Fruit fly (Drosophila melanogaster) whole organism, wandering third instar larva: ENCODE data around the gene RfC38.

Source experiments
- CG32264 ChIP-seq: fragments of 200-800 bp; sonication (Bioruptor generic); optimal IDR thresholded peaks from 2 replicates; lab custom pipeline; 2016; ENCODE audit warnings: missing biosample characterization, missing genetic modification characterization
- CG9705 ChIP-seq: fragments of 200-800 bp; sonication (Bioruptor generic); optimal IDR thresholded peaks from 2 replicates; lab custom pipeline; 2018; ENCODE audit warnings: missing biosample characterization, mild to moderate bottlenecking, missing genetic modification characterization
- CrebA ChIP-seq: fragments of 200-800 bp; sonication (Bioruptor generic); optimal IDR thresholded peaks from 2 replicates; lab custom pipeline; 2016; ENCODE audit warnings: missing biosample characterization, mild to moderate bottlenecking, missing genetic modification characterization, borderline replicate concordance
- Dif ChIP-seq: fragments of 200-275, 200-300 bp; sonication (Bioruptor generic); optimal IDR thresholded peaks from 2 replicates; lab custom pipeline; 2018; ENCODE audit warnings: missing biosample characterization, missing genetic modification characterization; ENCODE audit not compliant: partially characterized antibody
- GATAd ChIP-seq: sonication (Bioruptor generic); optimal IDR thresholded peaks from 2 replicates; lab custom pipeline; 2016; ENCODE audit warnings: missing biosample characterization, missing genetic modification characterization
- Hr78 ChIP-seq: fragments of >200 bp; optimal IDR thresholded peaks from 2 replicates; lab custom pipeline; 2017; ENCODE audit warnings: missing biosample characterization, missing genetic modification characterization
- Hr83 ChIP-seq: fragments of 200-300 bp; sonication (Bioruptor generic); optimal IDR thresholded peaks from 2 replicates; lab custom pipeline; 2016; ENCODE audit warnings: missing biosample characterization, mild to moderate bottlenecking, missing genetic modification characterization, moderate library complexity; ENCODE audit not compliant: poor library complexity, severe bottlenecking
- Jra ChIP-seq: sonication (Bioruptor generic); optimal IDR thresholded peaks from 2 replicates; lab custom pipeline; 2016; ENCODE audit warnings: missing biosample characterization, missing genetic modification characterization
- Mio ChIP-seq: sonication (Bioruptor generic); optimal IDR thresholded peaks from 2 replicates; lab custom pipeline; 2016; ENCODE audit warnings: missing biosample characterization, missing genetic modification characterization
- Myc ChIP-seq: fragments of >200 bp; optimal IDR thresholded peaks from 2 replicates; lab custom pipeline; 2017
- N ChIP-seq: fragments of >200 bp; optimal IDR thresholded peaks from 2 replicates; lab custom pipeline; 2018; ENCODE audit warnings: missing biosample characterization, missing external identifiers, missing genetic modification characterization
- Rel ChIP-seq, 2 experiments: fragments of 200-800 bp; sonication (Bioruptor generic) in 1 of 2; optimal IDR thresholded peaks; 2 replicates in 1 of 2; 3 replicates in 1 of 2; lab custom pipeline; 2016 to 2019; ENCODE audit warnings: mild to moderate bottlenecking in 2 of 2, missing biosample characterization in 2 of 2, missing genetic modification characterization in 2 of 2, moderate library complexity in 1 of 2
- Sp1 ChIP-seq: fragments of 200-800 bp; sonication (Bioruptor generic); optimal IDR thresholded peaks from 3 replicates; lab custom pipeline; 2019; ENCODE audit warnings: missing biosample characterization, mild to moderate bottlenecking, missing genetic modification characterization, moderate library complexity
- Vsx2 ChIP-seq: fragments of 200-300, 225-300 bp; sonication (Bioruptor generic); optimal IDR thresholded peaks from 2 replicates; lab custom pipeline; 2018; ENCODE audit warnings: missing biosample characterization, missing genetic modification characterization; ENCODE audit not compliant: partially characterized antibody
- br ChIP-seq: fragments of 200-800 bp; sonication (Bioruptor generic); optimal IDR thresholded peaks from 2 replicates; lab custom pipeline; 2016; ENCODE audit warnings: missing biosample characterization, missing genetic modification characterization
- dl ChIP-seq, 2 experiments: fragments of 175-275, 200-275 bp in 1 of 2; fragments of 200-275 bp in 1 of 2; sonication (Bioruptor generic); optimal IDR thresholded peaks; lab custom pipeline; 2018; ENCODE audit warnings: mild to moderate bottlenecking in 2 of 2, missing biosample characterization in 2 of 2, missing genetic modification characterization in 2 of 2, moderate library complexity in 2 of 2; ENCODE audit not compliant: partially characterized antibody in 2 of 2, insufficient read depth in 1 of 2
- dmrt93B ChIP-seq: fragments of 200-800 bp; sonication (Bioruptor generic); optimal IDR thresholded peaks from 2 replicates; lab custom pipeline; 2018; ENCODE audit warnings: missing biosample characterization, mild to moderate bottlenecking, missing genetic modification characterization
- dsf ChIP-seq: sonication (Bioruptor generic); optimal IDR thresholded peaks from 2 replicates; lab custom pipeline; 2016; ENCODE audit warnings: missing biosample characterization, missing genetic modification characterization, borderline replicate concordance
- ey ChIP-seq: fragments of 200-800 bp; sonication (Bioruptor generic); optimal IDR thresholded peaks from 2 replicates; lab custom pipeline; 2016; ENCODE audit warnings: missing biosample characterization, missing genetic modification characterization
- foxo ChIP-seq, 2 experiments: fragments of 200-800 bp; sonication (Bioruptor generic); optimal IDR thresholded peaks; 2 replicates in 1 of 2; 3 replicates in 1 of 2; lab custom pipeline; 2016 to 2017; ENCODE audit warnings: missing biosample characterization in 2 of 2, missing genetic modification characterization in 2 of 2
- h ChIP-seq: fragments of 200-800 bp; sonication (Bioruptor generic); optimal IDR thresholded peaks from 3 replicates; lab custom pipeline; 2016; ENCODE audit warnings: missing biosample characterization, mild to moderate bottlenecking, missing genetic modification characterization
- jim ChIP-seq: fragments of 175-275, 200-325 bp; sonication (Bioruptor generic); optimal IDR thresholded peaks from 2 replicates; lab custom pipeline; 2016; ENCODE audit warnings: missing biosample characterization, mild to moderate bottlenecking, missing genetic modification characterization
- lola ChIP-seq: fragments of >200 bp; optimal IDR thresholded peaks from 2 replicates; lab custom pipeline; 2017; ENCODE audit warnings: missing biosample characterization, missing genetic modification characterization
- pan ChIP-seq: fragments of >200 bp; optimal IDR thresholded peaks from 2 replicates; lab custom pipeline; 2017
- psq ChIP-seq: fragments of 200-800 bp; sonication (Bioruptor generic); optimal IDR thresholded peaks from 3 replicates; lab custom pipeline; 2017; ENCODE audit warnings: missing biosample characterization, mild to moderate bottlenecking, missing genetic modification characterization, moderate library complexity
- rgr ChIP-seq: fragments of 200-800 bp; sonication (Bioruptor generic); optimal IDR thresholded peaks from 3 replicates; lab custom pipeline; 2016; ENCODE audit warnings: missing biosample characterization, mild to moderate bottlenecking, missing genetic modification characterization
- sage ChIP-seq: fragments of 200-800 bp; sonication (Bioruptor generic); optimal IDR thresholded peaks from 2 replicates; lab custom pipeline; 2016; ENCODE audit warnings: missing biosample characterization, mild to moderate bottlenecking, missing genetic modification characterization
- tai ChIP-seq: sonication (Bioruptor generic); optimal IDR thresholded peaks from 2 replicates; lab custom pipeline; 2016; ENCODE audit warnings: missing biosample characterization, missing genetic modification characterization
- usp ChIP-seq: fragments of >200 bp; optimal IDR thresholded peaks from 2 replicates; lab custom pipeline; 2017; ENCODE audit warnings: missing biosample characterization, missing genetic modification characterization
- woc ChIP-seq: sonication (Bioruptor generic); optimal IDR thresholded peaks from 2 replicates; lab custom pipeline; 2016; ENCODE audit warnings: missing biosample characterization, mild to moderate bottlenecking, missing genetic modification characterization

The RfC38 gene

DNA sequence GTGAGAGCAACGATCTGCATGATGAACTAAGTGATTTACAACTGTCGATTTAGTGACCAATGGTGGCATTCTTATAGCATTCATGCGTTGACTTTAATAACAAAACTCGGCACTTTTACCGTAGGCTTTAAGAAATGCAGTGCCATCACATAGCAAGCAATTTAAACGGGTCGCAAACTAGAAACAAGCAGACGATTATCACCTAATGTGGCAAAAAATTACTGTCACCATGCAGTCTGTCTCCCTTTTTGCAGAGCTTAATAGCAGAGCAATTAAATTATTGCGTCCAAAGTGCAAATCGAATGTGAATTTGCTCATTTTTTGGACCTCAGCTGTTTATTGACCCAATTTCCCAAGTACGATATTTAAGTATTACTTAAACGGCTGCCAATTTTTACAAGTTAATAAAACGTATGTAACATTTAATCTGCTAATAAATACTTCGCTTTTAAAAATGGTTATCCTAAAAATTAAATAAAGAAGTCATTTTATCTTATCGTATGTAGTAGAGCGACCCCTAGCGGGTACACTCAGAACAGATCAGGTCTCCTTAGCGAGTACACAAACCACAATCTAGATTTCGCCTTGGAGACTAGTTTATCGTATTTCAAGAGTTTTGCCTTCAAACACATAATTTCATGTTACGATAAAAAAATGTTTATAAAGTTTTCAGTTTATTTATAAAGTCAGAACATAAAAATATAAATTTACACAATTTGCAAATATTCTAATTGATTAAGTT lies 41.3 kb upstream of the RfC38 start, which contains the start of gene Vm32E:
Gene Vm32E, minus strand, starts transcription at position 51 of the 742 bp plus-strand sequence.
- no peak for TF ChIP-seq usp (GFP tag; lab: Kevin White, UChicago)
- TF ChIP-seq N (GFP tag; lab: Kevin White, UChicago), result no peak
- peak; percentile 65 for TF ChIP-seq Myc (lab: Kevin White, UChicago)

DNA sequence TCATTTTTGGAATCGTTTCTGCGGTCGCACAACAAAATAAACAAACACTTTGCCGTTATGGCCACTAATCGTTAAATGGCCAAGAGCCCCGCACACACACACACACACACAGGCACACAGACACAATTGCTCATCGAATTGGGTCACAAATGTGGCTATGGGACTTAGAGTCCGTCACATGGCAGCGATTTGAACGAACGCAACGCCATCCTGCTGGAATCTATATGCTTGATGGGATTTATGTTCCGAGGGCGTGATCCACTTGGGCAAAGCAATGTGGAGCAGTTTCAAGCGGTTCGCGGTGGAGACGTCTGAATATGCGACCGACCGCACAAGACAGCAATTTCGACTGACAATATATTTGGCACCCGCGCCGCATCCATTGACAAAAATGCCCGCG lies 40.1 kb upstream of the RfC38 start:
- TF ChIP-seq woc (GFP tag; lab: Kevin White, UChicago) (no peak), CG32264 (no peak), dsf (GFP tag; lab: Kevin White, UChicago) (no peak), Mio (no peak), dmrt93B (GFP tag; lab: Kevin White, UChicago) (no peak), sage (no peak), Vsx2 (no peak), br (GFP tag; lab: Kevin White, UChicago) (no peak), tai (GFP tag; lab: Kevin White, UChicago) (no peak), Sp1 (GFP tag; lab: Kevin White, UChicago) (no peak), Dif (GFP tag; lab: Kevin White, UChicago) (no peak), Hr83 (GFP tag; lab: Kevin White, UChicago) (no peak), h (GFP tag; lab: Kevin White, UChicago) (no peak), rgr (GFP tag; lab: Kevin White, UChicago) (no peak), pan (lab: Kevin White, UChicago) (no peak), GATAd (GFP tag; lab: Kevin White, UChicago) (no peak), foxo (GFP tag; optimal IDR thresholded peaks at IDR 0.05; lab: Kevin White, UChicago) (no peak), jim (GFP tag; lab: Kevin White, UChicago) (no peak)

DNA sequence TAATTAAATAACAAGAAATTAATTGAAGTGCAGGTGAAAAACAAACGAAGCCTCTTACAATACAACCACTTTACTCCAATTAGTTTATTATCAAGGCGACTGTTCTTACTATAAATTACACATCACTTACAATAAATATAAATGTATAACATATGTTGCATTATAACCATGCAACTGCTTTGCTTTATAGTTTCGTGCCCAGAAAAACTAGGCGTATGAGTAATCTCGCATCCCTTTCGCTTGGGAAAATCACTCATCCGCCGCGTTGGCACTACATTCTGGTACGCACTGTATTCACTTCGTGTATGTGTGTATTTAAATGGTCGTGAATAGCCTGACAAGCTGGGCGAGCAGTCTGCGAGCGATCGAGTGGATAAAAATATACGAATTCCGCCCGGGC lies 39.5 kb upstream of the RfC38 start:
- TF ChIP-seq CrebA (GFP tag; lab: Kevin White, UChicago) (no peak), lola (GFP tag; lab: Kevin White, UChicago) (no peak), tai (GFP tag; lab: Kevin White, UChicago) (no peak), CG9705 (GFP tag; lab: Kevin White, UChicago) (no peak), foxo (GFP tag; optimal IDR thresholded peaks at IDR 0.05; lab: Kevin White, UChicago) (no peak), Dif (GFP tag; lab: Kevin White, UChicago) (no peak), Myc (lab: Kevin White, UChicago) (no peak), dl (GFP tag; optimal IDR thresholded peaks at IDR 0.05; lab: Kevin White, UChicago; ENCODE audit: insufficient read depth in 1 of 2, partially characterized antibody in 2 of 2) (no peak), Sp1 (GFP tag; lab: Kevin White, UChicago) (no peak), jim (GFP tag; lab: Kevin White, UChicago) (no peak), Rel (GFP tag; optimal IDR thresholded peaks at IDR 0.05; lab: Kevin White, UChicago) (no peak), Rel (tag; optimal IDR thresholded peaks at IDR 0.05; lab: Kevin White, UChicago) (no peak), psq (GFP tag; lab: Kevin White, UChicago) (no peak), GATAd (GFP tag; lab: Kevin White, UChicago) (no peak), usp (GFP tag; lab: Kevin White, UChicago) (no peak), Hr78 (no peak), Vsx2 (no peak)

DNA sequence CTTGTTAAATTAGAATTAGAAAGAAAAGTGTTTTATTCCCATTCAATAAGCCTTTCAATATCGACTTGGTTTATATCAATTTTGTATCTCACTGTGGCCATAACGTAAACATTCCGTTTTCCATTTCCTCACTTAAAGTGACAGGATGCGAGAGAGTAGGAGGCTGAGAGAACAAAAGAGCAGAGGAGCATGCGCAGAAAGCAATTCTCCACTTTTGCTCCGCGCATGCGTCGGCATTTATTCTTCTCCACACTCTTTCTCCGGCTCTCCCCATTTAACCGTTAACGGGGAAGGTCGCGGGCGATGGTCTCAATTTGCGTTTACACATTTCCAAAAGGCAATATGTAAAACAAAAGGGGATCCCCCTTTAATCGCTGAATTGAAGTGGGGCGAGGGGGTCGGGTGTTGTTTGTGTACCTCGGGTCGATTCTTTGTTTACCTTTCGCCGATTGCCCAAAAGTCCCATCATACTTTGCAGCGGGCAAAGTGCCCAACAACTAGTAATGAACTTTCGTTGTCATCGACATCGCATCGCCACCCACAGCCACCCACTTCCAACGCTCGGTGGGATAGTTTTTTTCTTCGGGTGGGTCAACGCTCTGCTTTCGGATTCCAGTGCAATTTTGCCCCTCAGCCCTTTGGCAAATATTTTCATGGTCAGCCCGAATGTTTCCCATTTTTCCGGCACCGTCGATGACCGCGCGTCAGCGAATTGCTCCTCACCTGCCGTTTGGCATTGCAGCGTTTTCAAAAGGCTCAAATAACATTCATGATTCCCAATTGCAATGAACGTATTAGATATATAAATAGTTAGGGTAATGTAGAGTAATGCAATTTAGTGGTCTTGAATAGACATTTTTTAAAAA lies 38.5 kb upstream of the RfC38 start:
- TF ChIP-seq dmrt93B (GFP tag; lab: Kevin White, UChicago) (no peak), Jra (GFP tag; lab: Kevin White, UChicago) (no peak), Dif (GFP tag; lab: Kevin White, UChicago) (peak; percentile 66), Myc (lab: Kevin White, UChicago) (no peak), Vsx2 (peak; percentile 87), lola (GFP tag; lab: Kevin White, UChicago) (no peak), ey (no peak), Rel (GFP tag; optimal IDR thresholded peaks at IDR 0.05; lab: Kevin White, UChicago) (no peak), Rel (tag; optimal IDR thresholded peaks at IDR 0.05; lab: Kevin White, UChicago) (peak; percentile 91), dl (GFP tag; optimal IDR thresholded peaks at IDR 0.05; lab: Kevin White, UChicago; ENCODE audit: insufficient read depth in 1 of 2, partially characterized antibody in 2 of 2) (peak in 1 of 2 experiments; percentile 7), N (GFP tag; lab: Kevin White, UChicago) (no peak)
